Worm (Caenorhabditis elegans): ENCODE results near the gene exos-7.

The exos-7 gene

ce11 chrV:20847743-20848229 is 9.1 kb downstream of the exos-7 start (continued):
- TF ChIP-seq lin-13 (GFP tag; optimal IDR thresholded peaks at IDR 0.05) = peak; percentile 26
- TF ChIP-seq zip-11 (GFP tag; IDR thresholded peaks at IDR 0.05) = no peak
- TF ChIP-seq lsy-2 (tag; optimal IDR thresholded peaks at IDR 0.05) = peak in 1 of 2 experiments; percentile 64
- TF ChIP-seq saeg-2 (GFP tag; IDR thresholded peaks at IDR 0.05) = no peak
- no peak for TF ChIP-seq lir-3 (tag; optimal IDR thresholded peaks at IDR 0.05)
- TF ChIP-seq lim-7 (GFP tag; IDR thresholded peaks at IDR 0.05) = no peak
- no peak for TF ChIP-seq nhr-11 (tag; optimal IDR thresholded peaks at IDR 0.05)
- TF ChIP-seq nhr-48 (tag; optimal IDR thresholded peaks at IDR 0.05) = no peak
- TF ChIP-seq nhr-111 (GFP tag; optimal IDR thresholded peaks at IDR 0.05) = peak; percentile 17
- peak; percentile 6 for TF ChIP-seq unc-130 (GFP tag; optimal IDR thresholded peaks at IDR 0.05)
- TF ChIP-seq nhr-237 (tag; optimal IDR thresholded peaks at IDR 0.05) = no peak
- no peak for TF ChIP-seq ceh-28 (tag; optimal IDR thresholded peaks at IDR 0.05)
- TF ChIP-seq ceh-32 (tag; optimal IDR thresholded peaks at IDR 0.05; ENCODE audit: poor library complexity) = no peak
- no peak for TF ChIP-seq dmd-9 (GFP tag; IDR thresholded peaks at IDR 0.05)
- TF ChIP-seq vab-7 (GFP tag; IDR thresholded peaks at IDR 0.05) = no peak
- TF ChIP-seq tra-1 (GFP tag; IDR thresholded peaks at IDR 0.05) = no peak
- TF ChIP-seq hlh-30 (tag; optimal IDR thresholded peaks at IDR 0.05; ENCODE audit: insufficient read depth) = peak; percentile 36
- TF ChIP-seq ZK337.2 (GFP tag; IDR thresholded peaks at IDR 0.05) = no peak
- peak; percentile 53 for TF ChIP-seq spr-3 (GFP tag; optimal IDR thresholded peaks at IDR 0.05)
- no peak for TF ChIP-seq ztf-7 (tag; optimal IDR thresholded peaks at IDR 0.05)
- no peak for TF ChIP-seq Y48G9A.11 (GFP tag; IDR thresholded peaks at IDR 0.05)
- peak in 1 of 2 experiments; percentile 63 for TF ChIP-seq daf-16 (GFP tag; optimal IDR thresholded peaks at IDR 0.05)
- TF ChIP-seq daf-16 (tag; optimal IDR thresholded peaks at IDR 0.05) = peak; percentile 9
- TF ChIP-seq nhr-10 (tag; optimal IDR thresholded peaks at IDR 0.05) = no peak
- TF ChIP-seq tag-97 (GFP tag; IDR thresholded peaks at IDR 0.05) = no peak
- TF ChIP-seq gei-8 (GFP tag; optimal IDR thresholded peaks at IDR 0.05) = no peak
- TF ChIP-seq madf-9 (GFP tag; conservative IDR thresholded peaks at IDR 0.05) = no peak
- TF ChIP-seq jun-1 (tag; optimal IDR thresholded peaks at IDR 0.05) = no peak
- no peak for TF ChIP-seq nhr-28 (tag; optimal IDR thresholded peaks at IDR 0.05)
- TF ChIP-seq sdz-12 (GFP tag; optimal IDR thresholded peaks at IDR 0.05) = peak; percentile 51
- peak; percentile 28; the same call in 1 of the 2 replicates for TF ChIP-seq D1046.2 (GFP tag; IDR thresholded peaks at IDR 0.05)
- TF ChIP-seq zip-2 (tag; optimal IDR thresholded peaks at IDR 0.05) = peak; percentile 28
- no peak for TF ChIP-seq ces-1 (GFP tag; optimal IDR thresholded peaks at IDR 0.05)
- TF ChIP-seq pqm-1 (tag; optimal IDR thresholded peaks at IDR 0.05) = no peak
- no peak for TF ChIP-seq mdt-29 (GFP tag; IDR thresholded peaks at IDR 0.05)
- TF ChIP-seq mxl-2 (GFP tag; conservative IDR thresholded peaks at IDR 0.05) = no peak
- no peak for TF ChIP-seq F26F4.8 (GFP tag; conservative IDR thresholded peaks at IDR 0.05)
- no peak for TF ChIP-seq cey-2 (tag; optimal IDR thresholded peaks at IDR 0.05; ENCODE audit: borderline replicate concordance, insufficient read depth)
- no peak for TF ChIP-seq hlh-11 (tag; optimal IDR thresholded peaks at IDR 0.05)
- TF ChIP-seq snpc-4 (tag; optimal IDR thresholded peaks at IDR 0.05) = no peak
- no peak for TF ChIP-seq daf-19 (GFP tag; conservative IDR thresholded peaks at IDR 0.05)
- TF ChIP-seq dmd-6 (GFP tag; IDR thresholded peaks at IDR 0.05) = no peak
- TF ChIP-seq unc-39 (tag; optimal IDR thresholded peaks at IDR 0.05) = no peak
- TF ChIP-seq ZK546.5 (tag; optimal IDR thresholded peaks at IDR 0.05) = no peak
- no peak for TF ChIP-seq fos-1 (tag; optimal IDR thresholded peaks at IDR 0.05)
- no peak for TF ChIP-seq lin-1 (GFP tag; IDR thresholded peaks at IDR 0.05)
- TF ChIP-seq rbr-2 (tag; optimal IDR thresholded peaks at IDR 0.05) = no peak
- no peak for TF ChIP-seq ceh-62 (tag; optimal IDR thresholded peaks at IDR 0.05)
- TF ChIP-seq Y5F2A.4 (GFP tag; optimal IDR thresholded peaks at IDR 0.05) = no peak
- peak; percentile 79 for TF ChIP-seq ama-1 (optimal IDR thresholded peaks at IDR 0.05)
- peak; percentile 54 for TF ChIP-seq F10B5.3 (tag; optimal IDR thresholded peaks at IDR 0.05)
- TF ChIP-seq set-16 (GFP tag; IDR thresholded peaks at IDR 0.05) = no peak
- no peak for TF ChIP-seq ceh-20 (GFP tag; IDR thresholded peaks at IDR 0.05)

All from whole organism, L4 larva.